Worm (Caenorhabditis elegans) whole organism, young adult: ENCODE data around the gene kin-24.

Source experiments
- D2030.7 ChIP-seq: fragments of 200-800 bp; sonication (Bioruptor generic); IDR thresholded peaks from 2 replicates; pipeline ENCODE4 v1.3.6; 2022; ENCODE audit warnings: missing genetic modification reagents, missing genetic modification characterization, missing compliant biosample characterization
- F33H1.4 ChIP-seq: fragments of 200-800 bp; sonication (Bioruptor generic); IDR thresholded peaks from 2 replicates; pipeline ENCODE4 v1.3.6; 2022; ENCODE audit warnings: missing genetic modification reagents, missing genetic modification characterization, missing compliant biosample characterization
- F55B11.4 ChIP-seq: sonication (generic microtip); optimal IDR thresholded peaks from 2 replicates; lab custom pipeline; 2016; ENCODE audit warnings: missing compliant biosample characterization, missing genetic modification characterization, borderline replicate concordance; ENCODE audit not compliant: insufficient read depth
- F57C9.4 ChIP-seq: sonication (generic microtip); optimal IDR thresholded peaks from 2 replicates; lab custom pipeline; 2017; ENCODE audit warnings: mild to moderate bottlenecking, missing genetic modification characterization, missing compliant biosample characterization
- Y53G8AR.9 ChIP-seq: fragments of 200-800 bp; sonication (Bioruptor generic); conservative IDR thresholded peaks from 2 replicates; pipeline ENCODE4 v1.3.6; 2022; ENCODE audit warnings: missing genetic modification reagents, missing genetic modification characterization, missing compliant biosample characterization
- Y67H2A.10 ChIP-seq: fragments of 200-800 bp; sonication (Bioruptor generic); conservative IDR thresholded peaks from 2 replicates; pipeline ENCODE4 v1.3.6; 2022; ENCODE audit warnings: missing genetic modification reagents, missing genetic modification characterization, missing compliant biosample characterization
- Y79H2A.3 ChIP-seq: fragments of 200-800 bp; sonication (Bioruptor generic); conservative IDR thresholded peaks from 2 replicates; pipeline ENCODE4 v1.3.6; 2022; ENCODE audit warnings: missing genetic modification reagents, missing genetic modification characterization, missing compliant biosample characterization
- ZK185.1 ChIP-seq: sonication (generic microtip); optimal IDR thresholded peaks from 2 replicates; lab custom pipeline; 2016; ENCODE audit warnings: mild to moderate bottlenecking, missing genetic modification characterization, missing compliant biosample characterization; ENCODE audit not compliant: poor library complexity, severe bottlenecking
- aptf-2 ChIP-seq: fragments of 200-800 bp; sonication (Bioruptor generic); conservative IDR thresholded peaks from 2 replicates; pipeline ENCODE4 v1.3.6; 2022; ENCODE audit warnings: missing genetic modification reagents, missing genetic modification characterization, missing compliant biosample characterization
- aptf-3 ChIP-seq: fragments of 200-800 bp; sonication (Bioruptor generic); IDR thresholded peaks from 2 replicates; pipeline ENCODE4 v1.3.6; 2022; ENCODE audit warnings: missing genetic modification characterization, missing compliant biosample characterization
- attf-3 ChIP-seq: fragments of 200-800 bp; sonication (Bioruptor generic); conservative IDR thresholded peaks from 2 replicates; pipeline ENCODE4 v1.3.6; 2022; ENCODE audit warnings: missing genetic modification reagents, missing genetic modification characterization, missing compliant biosample characterization
- attf-5 ChIP-seq: fragments of 200-800 bp; sonication (Bioruptor generic); optimal IDR thresholded peaks from 2 replicates; lab custom pipeline; 2018; ENCODE audit warnings: mild to moderate bottlenecking, missing genetic modification characterization, missing compliant biosample characterization
- bed-1 ChIP-seq: fragments of 200-800 bp; sonication (Bioruptor generic); IDR thresholded peaks from 2 replicates; pipeline ENCODE4 v1.3.6; 2022; ENCODE audit warnings: missing genetic modification reagents, missing genetic modification characterization, missing compliant biosample characterization
- cebp-1 ChIP-seq, 2 experiments: fragments of 200-800 bp in 1 of 2; sonication (Bioruptor generic) in 1 of 2; sonication (generic microtip) in 1 of 2; IDR thresholded peaks in 1 of 2; optimal IDR thresholded peaks in 1 of 2; 2 replicates each; pipeline versions ENCODE4 v1.3.6 to Lab custom; 2017 to 2022; ENCODE audit warnings: missing compliant biosample characterization in 2 of 2, missing genetic modification characterization in 2 of 2, mild to moderate bottlenecking in 1 of 2, missing genetic modification reagents in 1 of 2, moderate library complexity in 1 of 2
- ceh-40 ChIP-seq: fragments of 200-800 bp; sonication (Bioruptor generic); IDR thresholded peaks from 2 replicates; pipeline ENCODE4 v1.3.6; 2022; ENCODE audit warnings: missing genetic modification characterization, missing compliant biosample characterization
- dox-1 ChIP-seq: fragments of 200-800 bp; sonication (Bioruptor generic); IDR thresholded peaks from 2 replicates; pipeline ENCODE4 v1.3.6; 2022; ENCODE audit warnings: missing genetic modification reagents, missing genetic modification characterization, missing compliant biosample characterization
- egl-44 ChIP-seq: fragments of 200-800 bp; sonication (Bioruptor generic); IDR thresholded peaks from 2 replicates; pipeline ENCODE4 v1.3.6; 2022; ENCODE audit warnings: missing genetic modification reagents, missing genetic modification characterization, missing compliant biosample characterization
- egrh-3 ChIP-seq: fragments of 200-800 bp; sonication (Bioruptor generic); IDR thresholded peaks from 2 replicates; pipeline ENCODE4 v1.3.6; 2022; ENCODE audit warnings: missing genetic modification reagents, missing genetic modification characterization, missing compliant biosample characterization
- fkh-3 ChIP-seq: sonication (generic microtip); optimal IDR thresholded peaks from 2 replicates; lab custom pipeline; 2016; ENCODE audit warnings: mild to moderate bottlenecking, missing genetic modification characterization, missing compliant biosample characterization
- him-1 ChIP-seq: sonication (generic microtip); optimal IDR thresholded peaks from 2 replicates; lab custom pipeline; 2016; ENCODE audit warnings: missing genotype, missing genetic modification reagents, missing genetic modification characterization, missing compliant biosample characterization
- hlh-12 ChIP-seq: sonication (generic microtip); optimal IDR thresholded peaks from 2 replicates; lab custom pipeline; 2016; ENCODE audit warnings: missing genetic modification characterization, missing compliant biosample characterization
- hmg-1.2 ChIP-seq: fragments of 200-800 bp; sonication (Bioruptor generic); IDR thresholded peaks from 2 replicates; pipeline ENCODE4 v1.3.6; 2022; ENCODE audit warnings: missing genetic modification reagents, missing genetic modification characterization, missing compliant biosample characterization
- lag-1 ChIP-seq: fragments of 200-800 bp; sonication (Bioruptor generic); IDR thresholded peaks from 2 replicates; pipeline ENCODE4 v1.3.6; 2022; ENCODE audit warnings: missing genetic modification reagents, missing genetic modification characterization, missing compliant biosample characterization
- lin-40 ChIP-seq: sonication (generic microtip); optimal IDR thresholded peaks from 2 replicates; lab custom pipeline; 2016; ENCODE audit warnings: missing genetic modification characterization, mild to moderate bottlenecking, missing compliant biosample characterization, missing genotype, missing genetic modification reagents
- lir-1 ChIP-seq: fragments of 200-800 bp; sonication (Bioruptor generic); conservative IDR thresholded peaks from 2 replicates; pipeline ENCODE4 v1.3.6; 2022; ENCODE audit warnings: missing genetic modification reagents, missing genetic modification characterization, missing compliant biosample characterization
- lsl-1 ChIP-seq: fragments of 200-800 bp; sonication (Bioruptor generic); optimal IDR thresholded peaks from 2 replicates; lab custom pipeline; 2018; ENCODE audit warnings: mild to moderate bottlenecking, missing genetic modification characterization, moderate library complexity, missing compliant biosample characterization
- madf-10 ChIP-seq: sonication (generic microtip); optimal IDR thresholded peaks from 2 replicates; lab custom pipeline; 2016; ENCODE audit warnings: mild to moderate bottlenecking, missing genetic modification characterization, missing compliant biosample characterization
- mcd-1 ChIP-seq: fragments of 200-800 bp; sonication (Bioruptor generic); IDR thresholded peaks from 2 replicates; pipeline ENCODE4 v1.3.6; 2022; ENCODE audit warnings: missing genetic modification reagents, missing genetic modification characterization, missing compliant biosample characterization
- mes-4 ChIP-seq: sonication (generic microtip); optimal IDR thresholded peaks from 2 replicates; lab custom pipeline; 2016; ENCODE audit warnings: missing genotype, missing genetic modification characterization, missing compliant biosample characterization
- nfyb-1 ChIP-seq: fragments of 200-800 bp; sonication (Bioruptor generic); IDR thresholded peaks from 2 replicates; pipeline ENCODE4 v1.3.6; 2022; ENCODE audit warnings: missing genetic modification reagents, missing genetic modification characterization, missing compliant biosample characterization
- nhr-80 ChIP-seq: sonication (generic microtip); optimal IDR thresholded peaks from 2 replicates; lab custom pipeline; 2016; ENCODE audit warnings: missing genetic modification characterization, missing compliant biosample characterization
- nhr-90 ChIP-seq: sonication (generic microtip); optimal IDR thresholded peaks from 2 replicates; lab custom pipeline; 2016; ENCODE audit warnings: missing genotype, mild to moderate bottlenecking, missing genetic modification characterization, missing compliant biosample characterization
- rec-8 ChIP-seq, 2 experiments: sonication (generic microtip); optimal IDR thresholded peaks; 2 replicates each; lab custom pipeline; 2016; ENCODE audit warnings: mild to moderate bottlenecking in 2 of 2, missing genetic modification characterization in 2 of 2, missing genetic modification reagents in 2 of 2, missing genotype in 2 of 2, missing biosample characterization in 1 of 2, missing compliant biosample characterization in 1 of 2, moderate library complexity in 1 of 2
- rpc-1 ChIP-seq, 2 experiments: fragments of 150-350 bp in 1 of 2; sonication (generic microtip) in 1 of 2; optimal IDR thresholded peaks; 2 replicates each; lab custom pipeline; 2014 to 2018; ENCODE audit warnings: missing biosample characterization in 1 of 2, missing genetic modification characterization in 1 of 2, missing genetic modification reagents in 1 of 2, missing genotype in 1 of 2
- sdz-38 ChIP-seq: sonication (generic microtip); optimal IDR thresholded peaks from 2 replicates; lab custom pipeline; 2016; ENCODE audit warnings: missing genotype, missing genetic modification characterization, missing compliant biosample characterization
- unc-130 ChIP-seq: sonication (generic microtip); optimal IDR thresholded peaks from 2 replicates; lab custom pipeline; 2016; ENCODE audit warnings: missing genetic modification reagents, missing genetic modification characterization, missing compliant biosample characterization

Gene kin-24

DNA sequence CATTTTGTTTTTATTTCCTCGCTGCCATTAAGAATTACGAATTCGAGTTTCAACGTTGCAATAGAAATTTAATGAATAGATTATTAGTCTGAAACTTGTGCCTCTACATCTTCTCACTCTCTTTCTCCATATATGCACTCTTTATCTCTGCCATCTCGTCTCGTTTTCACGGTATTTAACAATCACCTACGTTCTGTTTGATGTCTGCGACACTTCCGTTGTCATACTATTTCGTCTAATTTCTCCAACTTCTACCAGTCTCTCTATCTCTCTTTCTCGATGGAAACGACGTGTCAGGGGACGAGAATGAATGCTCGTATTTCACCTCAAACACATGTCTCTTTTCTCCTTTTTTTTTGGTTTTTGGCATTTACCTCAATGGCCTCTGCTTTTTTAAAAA, 33.0 kb upstream of the kin-24 start:
- TF ChIP-seq ZK185.1 (tag; lab: Kevin White, UChicago) (peak; percentile 36), egrh-3 (GFP tag; lab: Robert Waterston, UW) (no peak), attf-5 (GFP tag; lab: Kevin White, UChicago) (peak; percentile 51), egl-44 (GFP tag; lab: Robert Waterston, UW) (no peak), mcd-1 (0 out of 2 replicates have a peak, but pooled peaks have one; percentile 35), nhr-80 (peak; percentile 53), nfyb-1 (GFP tag; lab: Robert Waterston, UW) (peak; percentile 22; the same call in 1 of the 2 replicates), sdz-38 (tag; lab: Kevin White, UChicago) (no peak), madf-10 (tag; lab: Kevin White, UChicago) (peak; percentile 9), lin-40 (tag; lab: Kevin White, UChicago) (peak; percentile 16), aptf-3 (no peak), nhr-90 (tag; lab: Kevin White, UChicago) (no peak), cebp-1 (GFP tag; IDR thresholded peaks at IDR 0.05; lab: Robert Waterston, UW) (no peak), cebp-1 (tag; optimal IDR thresholded peaks at IDR 0.05; lab: Kevin White, UChicago) (peak; percentile 61), mes-4 (no peak), unc-130 (GFP tag; lab: Kevin White, UChicago) (no peak), hmg-1.2 (GFP tag; lab: Robert Waterston, UW) (peak; percentile 80; the same call in 1 of the 2 replicates), rec-8 (tag; optimal IDR thresholded peaks at IDR 0.05; lab: Kevin White, UChicago) (no peak), him-1 (tag; lab: Kevin White, UChicago) (no peak), dox-1 (GFP tag; lab: Robert Waterston, UW) (0 out of 2 replicates have a peak, but pooled peaks have one; percentile 21), hlh-12 (no peak)

ce11 chrIV:9872786-9873185, 31.9 kb upstream of the kin-24 start:
- TF ChIP-seq nhr-80 (peak; percentile 62), rpc-1 (optimal IDR thresholded peaks at IDR 0.05; lab: Kevin White, UChicago) (no peak), rpc-1 (tag; optimal IDR thresholded peaks at IDR 0.05; lab: Kevin White, UChicago) (no peak)

DNA sequence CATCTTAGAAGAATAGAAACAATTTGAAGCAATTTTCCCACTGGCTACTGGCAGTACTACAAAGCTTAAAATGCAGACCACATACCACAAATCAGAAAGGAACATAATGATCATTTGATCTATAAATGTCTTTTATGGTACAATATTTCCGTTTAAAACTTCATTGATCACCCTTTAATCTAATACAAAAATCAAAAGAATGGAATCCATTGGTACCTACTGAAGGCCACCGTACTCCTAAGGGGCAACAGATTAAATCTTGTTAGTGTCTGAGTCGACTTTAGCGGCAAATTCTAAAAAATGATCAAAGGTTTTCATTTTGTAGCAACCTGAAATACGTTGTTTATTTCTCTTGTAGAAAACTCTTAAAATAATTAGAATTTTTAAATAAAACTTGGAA, 31.3 kb upstream of the kin-24 start:
- TF ChIP-seq bed-1 (no peak), rec-8 (tag; optimal IDR thresholded peaks at IDR 0.05; lab: Kevin White, UChicago) (no peak), Y79H2A.3 (GFP tag; lab: Robert Waterston, UW) (no peak), F57C9.4 (tag; lab: Kevin White, UChicago) (no peak), fkh-3 (no peak), cebp-1 (GFP tag; IDR thresholded peaks at IDR 0.05; lab: Robert Waterston, UW) (no peak), cebp-1 (tag; optimal IDR thresholded peaks at IDR 0.05; lab: Kevin White, UChicago) (no peak), aptf-2 (GFP tag; lab: Robert Waterston, UW) (no peak), attf-3 (GFP tag; lab: Robert Waterston, UW) (no peak), lag-1 (GFP tag; lab: Robert Waterston, UW) (no peak), D2030.7 (GFP tag; lab: Robert Waterston, UW) (no peak), ZK185.1 (tag; lab: Kevin White, UChicago) (no peak), ceh-40 (no peak), lsl-1 (GFP tag; lab: Kevin White, UChicago) (no peak), F33H1.4 (GFP tag; lab: Robert Waterston, UW) (no peak), Y53G8AR.9 (GFP tag; lab: Robert Waterston, UW) (no peak), F55B11.4 (no peak), Y67H2A.10 (no peak), lir-1 (no peak)
- TF ChIP-seq, all 124 proteins: peak for 0
